Fruit fly (Drosophila melanogaster) whole organism, wandering third instar larva: ENCODE measurements around the gene tau.

Experiments
- Abd-B ChIP-seq: fragments of >200 bp; optimal IDR thresholded peaks from 2 replicates; lab custom pipeline; 2017; ENCODE audit warnings: missing biosample characterization, missing genetic modification characterization
- CrebA ChIP-seq: fragments of 200-800 bp; sonication (Bioruptor generic); optimal IDR thresholded peaks from 2 replicates; lab custom pipeline; 2016; ENCODE audit warnings: missing biosample characterization, mild to moderate bottlenecking, missing genetic modification characterization, borderline replicate concordance
- GATAd ChIP-seq: sonication (Bioruptor generic); optimal IDR thresholded peaks from 2 replicates; lab custom pipeline; 2016; ENCODE audit warnings: missing biosample characterization, missing genetic modification characterization
- HLH106 ChIP-seq: fragments of 200-800 bp; optimal IDR thresholded peaks from 3 replicates; lab custom pipeline; 2019; ENCODE audit warnings: missing biosample characterization, mild to moderate bottlenecking, missing genetic modification characterization, moderate library complexity
- Hr78 ChIP-seq: fragments of >200 bp; optimal IDR thresholded peaks from 2 replicates; lab custom pipeline; 2017; ENCODE audit warnings: missing biosample characterization, missing genetic modification characterization
- Myc ChIP-seq: fragments of >200 bp; optimal IDR thresholded peaks from 2 replicates; lab custom pipeline; 2017
- Rel ChIP-seq, 2 experiments: fragments of 200-800 bp; sonication (Bioruptor generic) in 1 of 2; optimal IDR thresholded peaks; 2 replicates in 1 of 2; 3 replicates in 1 of 2; lab custom pipeline; 2016 to 2019; ENCODE audit warnings: mild to moderate bottlenecking in 2 of 2, missing biosample characterization in 2 of 2, missing genetic modification characterization in 2 of 2, moderate library complexity in 1 of 2
- br ChIP-seq: fragments of 200-800 bp; sonication (Bioruptor generic); optimal IDR thresholded peaks from 2 replicates; lab custom pipeline; 2016; ENCODE audit warnings: missing biosample characterization, missing genetic modification characterization
- fru ChIP-seq: fragments of 200-800 bp; sonication (Bioruptor generic); optimal IDR thresholded peaks from 3 replicates; lab custom pipeline; 2016; ENCODE audit warnings: missing biosample characterization, mild to moderate bottlenecking, missing genetic modification characterization
- h ChIP-seq: fragments of 200-800 bp; sonication (Bioruptor generic); optimal IDR thresholded peaks from 3 replicates; lab custom pipeline; 2016; ENCODE audit warnings: missing biosample characterization, mild to moderate bottlenecking, missing genetic modification characterization
- jim ChIP-seq: fragments of 175-275, 200-325 bp; sonication (Bioruptor generic); optimal IDR thresholded peaks from 2 replicates; lab custom pipeline; 2016; ENCODE audit warnings: missing biosample characterization, mild to moderate bottlenecking, missing genetic modification characterization
- pan ChIP-seq: fragments of >200 bp; optimal IDR thresholded peaks from 2 replicates; lab custom pipeline; 2017

dm6 chr3R:27622993-27623392 is 33.8 kb downstream of the tau start:
- TF ChIP-seq Rel (GFP tag; optimal IDR thresholded peaks at IDR 0.05; lab: Kevin White, UChicago) (no peak), Rel (tag; optimal IDR thresholded peaks at IDR 0.05; lab: Kevin White, UChicago) (no peak), Myc (lab: Kevin White, UChicago) (no peak), jim (GFP tag; lab: Kevin White, UChicago) (no peak), h (no peak), fru (GFP tag; lab: Kevin White, UChicago) (no peak), Hr78 (GFP tag; lab: Kevin White, UChicago) (no peak), HLH106 (tag; lab: Kevin White, UChicago) (no peak), pan (no peak), CrebA (no peak), Abd-B (GFP tag; lab: Kevin White, UChicago) (no peak), br (GFP tag; lab: Kevin White, UChicago) (no peak), GATAd (no peak)
